Worm (Caenorhabditis elegans): ENCODE data around the gene twk-34.
"Not testable (repeated sequence)": the region's sequence is repeated elsewhere in the genome, so short reads cannot be mapped to it uniquely, and the experiment has no call there.

Gene twk-34

DNA sequence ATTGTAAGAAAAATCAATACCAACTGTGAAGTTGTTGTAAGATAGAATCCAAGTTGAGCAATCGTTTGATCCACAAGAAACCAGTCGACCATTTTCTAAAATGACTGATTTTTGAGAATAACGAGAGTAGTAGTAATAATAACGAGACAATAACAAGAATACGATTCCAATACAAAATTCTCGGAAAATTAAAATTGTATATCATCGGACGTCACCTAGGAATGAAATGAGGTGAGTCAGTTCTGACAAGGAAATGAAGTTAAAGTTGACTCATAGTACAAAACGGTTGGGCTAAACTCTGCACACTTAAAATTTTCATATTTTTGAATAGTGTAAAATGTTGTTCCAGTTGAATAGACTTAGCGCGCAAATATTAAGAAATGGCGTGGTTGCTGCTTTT is 39.6 kb downstream of the twk-34 start, which contains the start of gene str-19:
str-19 (minus strand) TSS at position 101 of the 400 bp plus-strand sequence.
- not testable (repeated sequence) for TF ChIP-seq zag-1, ceh-82, nhr-23 (tag; optimal IDR thresholded peaks at IDR 0.05)

DNA sequence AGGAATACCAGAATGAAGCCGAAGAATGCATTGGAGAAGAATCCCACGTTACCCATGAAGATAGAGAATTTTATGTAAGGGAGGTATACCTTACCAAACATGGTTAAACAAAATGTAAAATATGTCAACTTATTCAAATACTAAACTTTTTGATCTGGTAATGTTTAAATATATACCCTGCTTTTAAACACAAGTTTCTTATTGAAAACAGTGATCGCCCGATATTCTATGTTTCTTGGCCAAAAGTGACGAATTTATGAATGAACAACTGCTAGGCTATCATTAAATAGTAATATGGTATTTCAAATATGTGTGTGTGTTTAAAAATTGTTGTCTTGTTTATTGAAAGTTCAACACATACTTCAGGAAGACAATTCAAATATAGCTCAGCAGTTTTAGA is 43.6 kb downstream of the twk-34 start, which contains the start of gene T23D5.8:
T23D5.8 (minus strand) TSS at position 101 of the 400 bp plus-strand sequence.
- TF ChIP-seq skn-1, mdl-1, elt-3 (tag; optimal IDR thresholded peaks at IDR 0.05): not testable (repeated sequence)

DNA sequence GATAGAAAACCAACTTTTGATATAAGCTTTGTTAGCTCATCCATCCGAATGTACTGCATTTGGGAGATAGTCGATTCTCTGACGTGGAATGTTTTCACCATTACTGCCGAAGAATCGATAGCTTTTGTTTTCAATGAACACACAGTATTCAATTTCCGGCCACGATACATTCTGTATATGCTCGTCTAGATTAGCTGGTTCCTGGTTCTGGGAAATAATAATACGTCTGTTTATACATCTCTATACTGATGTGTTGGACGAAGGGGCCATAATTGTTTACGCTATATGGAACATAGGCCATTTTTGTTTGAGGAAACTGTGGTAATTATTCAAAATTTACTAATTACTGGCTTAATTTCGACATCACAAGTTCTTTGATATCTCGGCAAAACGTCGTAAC is 45.4 kb downstream of the twk-34 start, which contains the start of gene str-6:
str-6 (minus strand) TSS at position 101 of the 400 bp plus-strand sequence.
- TF ChIP-seq ztf-11 (tag; optimal IDR thresholded peaks at IDR 0.05) (no peak), ceh-28 (tag; optimal IDR thresholded peaks at IDR 0.05) (no peak), ZK546.5 (tag; optimal IDR thresholded peaks at IDR 0.05) (no peak), nhr-76 (tag; optimal IDR thresholded peaks at IDR 0.05) (no peak)

DNA sequence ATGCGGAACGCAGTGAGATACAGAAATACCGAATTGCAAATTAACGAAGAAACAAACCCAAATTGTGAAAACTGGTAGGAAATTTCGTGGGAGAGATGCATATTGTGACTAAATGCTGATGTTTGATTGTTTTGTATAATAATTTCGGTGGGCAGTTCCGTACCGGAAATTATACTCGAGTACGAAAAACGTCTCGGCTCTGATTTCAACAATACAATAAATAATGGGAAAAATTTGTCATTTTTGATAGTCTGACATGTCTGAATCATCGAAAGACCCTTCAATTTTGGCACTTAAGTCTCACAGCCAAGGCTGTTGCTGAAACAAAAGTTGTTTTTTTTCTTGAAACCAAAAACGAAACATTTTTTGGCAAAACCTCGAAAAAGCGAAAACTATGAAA is 47.3 kb downstream of the twk-34 start, which contains the start of gene str-43:
str-43 (minus strand) TSS at position 101 of the 400 bp plus-strand sequence.
- TF ChIP-seq ceh-82 (tag; optimal IDR thresholded peaks at IDR 0.05): no peak

DNA sequence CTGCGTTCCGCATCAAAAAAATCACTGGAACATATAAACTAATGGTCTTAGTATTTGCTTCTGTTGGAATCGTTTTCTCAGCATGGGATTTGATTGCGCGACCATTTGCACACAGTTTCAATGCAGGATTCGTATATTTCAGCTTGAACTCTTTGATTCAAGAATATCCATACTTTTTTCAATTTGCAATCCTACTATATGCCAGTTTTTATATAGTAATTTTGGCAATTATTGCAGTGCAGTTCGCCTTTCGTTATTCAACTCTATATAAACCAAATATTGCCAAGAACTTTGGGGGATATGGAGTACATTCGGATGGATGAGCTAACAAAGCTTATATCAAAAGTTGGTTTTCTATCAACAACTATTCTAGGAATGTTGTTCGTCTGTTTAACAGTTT is 48.2 kb downstream of the twk-34 start, which contains the start of gene str-5:
str-5 (plus strand) TSS at position 301 of the 400 bp plus-strand sequence.
- not testable (repeated sequence) for TF ChIP-seq nfya-1 (tag; optimal IDR thresholded peaks at IDR 0.05; ENCODE audit: insufficient read depth); lin-15B (tag; optimal IDR thresholded peaks at IDR 0.05); egl-5 (tag; optimal IDR thresholded peaks at IDR 0.05)

DNA sequence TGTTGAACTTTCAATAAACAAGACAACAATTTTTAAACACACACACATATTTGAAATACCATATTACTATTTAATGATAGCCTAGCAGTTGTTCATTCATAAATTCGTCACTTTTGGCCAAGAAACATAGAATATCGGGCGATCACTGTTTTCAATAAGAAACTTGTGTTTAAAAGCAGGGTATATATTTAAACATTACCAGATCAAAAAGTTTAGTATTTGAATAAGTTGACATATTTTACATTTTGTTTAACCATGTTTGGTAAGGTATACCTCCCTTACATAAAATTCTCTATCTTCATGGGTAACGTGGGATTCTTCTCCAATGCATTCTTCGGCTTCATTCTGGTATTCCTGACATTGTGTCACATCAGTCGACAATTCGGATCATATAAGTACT is 50.0 kb downstream of the twk-34 start, which contains the start of gene str-8:
str-8 (plus strand) TSS at position 301 of the 400 bp plus-strand sequence.
- not testable (repeated sequence) for TF ChIP-seq zag-1 (tag; optimal IDR thresholded peaks at IDR 0.05); ZK546.5 (tag; optimal IDR thresholded peaks at IDR 0.05); ama-1 (optimal IDR thresholded peaks at IDR 0.05)

DNA sequence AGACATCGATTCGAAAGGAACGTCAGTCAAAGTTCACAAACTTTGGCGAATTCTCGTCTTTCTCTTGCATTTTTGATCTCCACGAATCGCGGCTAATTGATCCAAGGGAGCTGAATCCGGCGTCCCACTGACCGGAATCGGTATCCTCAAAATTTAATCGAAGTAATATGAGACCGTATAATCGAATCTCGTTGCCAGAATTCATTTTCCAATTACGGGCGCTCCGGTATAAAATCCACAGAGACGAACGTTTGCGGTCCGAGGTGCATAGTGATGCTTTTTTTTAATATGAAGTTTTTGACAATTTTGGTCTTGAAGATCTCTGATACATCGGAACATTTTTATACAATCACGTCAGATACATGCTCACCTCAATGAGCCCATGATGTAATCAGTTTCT is 52.9 kb downstream of the twk-34 start:
- TF ChIP-seq ztf-11 (tag; optimal IDR thresholded peaks at IDR 0.05) (no peak), zag-1 (tag; optimal IDR thresholded peaks at IDR 0.05) (no peak), hmg-11 (tag; optimal IDR thresholded peaks at IDR 0.05) (no peak), ztf-4 (tag; optimal IDR thresholded peaks at IDR 0.05) (no peak), nhr-237 (tag; optimal IDR thresholded peaks at IDR 0.05) (no peak), daf-12 (tag; optimal IDR thresholded peaks at IDR 0.05) (no peak), nhr-76 (tag; optimal IDR thresholded peaks at IDR 0.05) (no peak), ama-1 (optimal IDR thresholded peaks at IDR 0.05) (no peak), nhr-23 (tag; optimal IDR thresholded peaks at IDR 0.05) (no peak), ZK546.5 (tag; optimal IDR thresholded peaks at IDR 0.05) (no peak), fos-1 (tag; optimal IDR thresholded peaks at IDR 0.05) (no peak), pha-4 (tag; optimal IDR thresholded peaks at IDR 0.05) (no peak)

DNA sequence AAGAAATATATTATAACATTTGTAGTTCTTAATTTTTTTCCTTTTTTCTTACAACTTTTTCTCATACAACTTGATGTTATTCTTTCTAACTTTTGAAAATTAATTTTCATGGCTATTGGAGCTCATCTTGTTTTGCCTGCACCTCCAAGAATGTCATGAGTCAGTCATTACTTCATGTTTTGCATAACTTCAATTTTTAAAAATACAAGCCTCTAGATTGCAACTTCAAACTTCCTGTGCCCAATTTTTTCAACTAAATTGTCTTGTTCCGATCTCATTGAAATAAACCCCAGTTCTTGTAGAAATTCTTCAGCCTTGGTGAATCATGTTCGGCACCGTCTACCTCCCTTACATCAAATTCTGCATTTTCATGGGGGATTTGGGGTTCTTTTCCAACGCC is 53.7 kb downstream of the twk-34 start, which contains the start of gene str-9:
str-9 (plus strand) TSS at position 301 of the 400 bp plus-strand sequence.
- TF ChIP-seq ztf-4 (tag; optimal IDR thresholded peaks at IDR 0.05): no peak
- no peak for TF ChIP-seq nhr-12 (tag; optimal IDR thresholded peaks at IDR 0.05)
- TF ChIP-seq ceh-16 (tag; optimal IDR thresholded peaks at IDR 0.05): no peak
- no peak for TF ChIP-seq nfya-1 (tag; optimal IDR thresholded peaks at IDR 0.05; ENCODE audit: insufficient read depth)

Measured in whole organism, L3 larva.